Worm (Caenorhabditis elegans) whole organism, early embryonic: Measurements from ENCODE around the gene C17G10.7.

ENCODE experiments used
- F13C5.2 ChIP-seq: sonication (generic microtip); optimal IDR thresholded peaks from 2 replicates; lab custom pipeline; 2017; ENCODE audit warnings: mild to moderate bottlenecking, missing genetic modification characterization, inconsistent platforms, missing compliant biosample characterization
- ama-1 ChIP-seq: fragments of 150-350 bp; optimal IDR thresholded peaks from 2 replicates; lab custom pipeline; 2014
- ceh-13 ChIP-seq: fragments of 200-800 bp; sonication (Bioruptor generic); optimal IDR thresholded peaks from 2 replicates; lab custom pipeline; 2018; ENCODE audit warnings: mild to moderate bottlenecking, missing genetic modification characterization, missing compliant biosample characterization
- ceh-36 ChIP-seq: sonication (generic microtip); optimal IDR thresholded peaks from 2 replicates; lab custom pipeline; 2016; ENCODE audit warnings: missing genetic modification characterization, inconsistent platforms, missing compliant biosample characterization
- ets-7 ChIP-seq: sonication (generic microtip); optimal IDR thresholded peaks from 2 replicates; lab custom pipeline; 2016; ENCODE audit warnings: missing genotype, missing genetic modification characterization, missing compliant biosample characterization
- flt-1 ChIP-seq: fragments of 200-800 bp; sonication (Bioruptor generic); IDR thresholded peaks from 2 replicates; pipeline ENCODE4 v1.3.6; 2022; ENCODE audit warnings: missing genetic modification characterization, missing compliant biosample characterization
- hmbx-1 ChIP-seq: sonication (generic microtip); optimal IDR thresholded peaks from 2 replicates; lab custom pipeline; 2016; ENCODE audit warnings: mild to moderate bottlenecking, missing genetic modification characterization, missing compliant biosample characterization
- hmg-4 ChIP-seq: fragments of 200-800 bp; sonication (Bioruptor generic); optimal IDR thresholded peaks from 2 replicates; lab custom pipeline; 2018; ENCODE audit warnings: mild to moderate bottlenecking, missing genetic modification characterization, missing compliant biosample characterization
- hnd-1 ChIP-seq: sonication (generic microtip); optimal IDR thresholded peaks from 2 replicates; lab custom pipeline; 2016; ENCODE audit warnings: missing genetic modification characterization, missing compliant biosample characterization
- pes-1 ChIP-seq: fragments of 200-800 bp; sonication (Bioruptor generic); IDR thresholded peaks from 2 replicates; pipeline ENCODE4 v1.3.6; 2022; ENCODE audit warnings: missing genetic modification reagents, missing genetic modification characterization, missing compliant biosample characterization
- scrt-1 ChIP-seq: fragments of 200-800 bp; sonication (Bioruptor generic); IDR thresholded peaks from 2 replicates; pipeline ENCODE4 v1.3.6; 2022; ENCODE audit warnings: missing genetic modification characterization, missing compliant biosample characterization
- sea-1 ChIP-seq: fragments of 200-800 bp; sonication (Bioruptor generic); conservative IDR thresholded peaks from 2 replicates; pipeline ENCODE4 v1.3.6; 2022; ENCODE audit warnings: missing genetic modification characterization, missing compliant biosample characterization
- tbx-37 ChIP-seq: fragments of 200-800 bp; sonication (Bioruptor generic); conservative IDR thresholded peaks from 2 replicates; pipeline ENCODE4 v1.3.6; 2022; ENCODE audit warnings: missing genetic modification reagents, missing genetic modification characterization, missing compliant biosample characterization
- tra-4 ChIP-seq: sonication (generic microtip); optimal IDR thresholded peaks from 2 replicates; lab custom pipeline; 2017; ENCODE audit warnings: missing genetic modification characterization, missing compliant biosample characterization

- TF ChIP-seq ama-1 (lab: Kevin White, UChicago) (no peak), scrt-1 (GFP tag; lab: Robert Waterston, UW) (no peak), tra-4 (tag; lab: Kevin White, UChicago) (no peak), ceh-13 (GFP tag; lab: Kevin White, UChicago) (no peak), flt-1 (GFP tag; lab: Robert Waterston, UW) (no peak), sea-1 (0 out of 2 replicates have a peak, but pooled peaks have one; percentile 38), hmg-4 (GFP tag; lab: Kevin White, UChicago) (no peak), pes-1 (GFP tag; lab: Robert Waterston, UW) (no peak), ets-7 (tag; lab: Kevin White, UChicago) (no peak), ceh-36 (tag; lab: Kevin White, UChicago) (no peak), F13C5.2 (tag; lab: Kevin White, UChicago) (no peak), tbx-37 (GFP tag; lab: Robert Waterston, UW) (no peak), hmbx-1 (tag; lab: Kevin White, UChicago) (no peak), hnd-1 (no peak)
Measured at ce11 chrII:5599326-5600044, 8.2 kb downstream of the C17G10.7 start, which contains the start of gene C17G10.10.
